Worm (Caenorhabditis elegans) whole organism, L3 larva: ENCODE results near the gene elf-1.
"Not testable (repeated sequence)": the region's sequence is repeated elsewhere in the genome, so short reads cannot be mapped to it uniquely, and the experiment has no call there.

Source experiments
- R02D3.7 ChIP-seq: fragments of 150-350 bp; optimal IDR thresholded peaks from 2 replicates; lab custom pipeline; 2014; ENCODE audit warnings: missing biosample characterization, missing genetic modification characterization
- ZK546.5 ChIP-seq: sonication (generic microtip); optimal IDR thresholded peaks from 2 replicates; lab custom pipeline; 2017; ENCODE audit warnings: missing biosample characterization, missing genetic modification characterization
- aly-2 ChIP-seq: fragments of 150-350 bp; optimal IDR thresholded peaks from 2 replicates; lab custom pipeline; 2014; ENCODE audit warnings: missing biosample characterization, missing genetic modification characterization
- ama-1 ChIP-seq: fragments of 150-350 bp; optimal IDR thresholded peaks from 2 replicates; lab custom pipeline; 2018
- ceh-16 ChIP-seq: sonication (generic microtip); optimal IDR thresholded peaks from 2 replicates; lab custom pipeline; 2017; ENCODE audit warnings: missing biosample characterization, missing genetic modification characterization
- ceh-28 ChIP-seq: fragments of 150-350 bp; optimal IDR thresholded peaks from 2 replicates; lab custom pipeline; 2014; ENCODE audit warnings: missing biosample characterization, missing genetic modification reagents, missing genetic modification characterization
- ceh-82 ChIP-seq: fragments of 150-350 bp; optimal IDR thresholded peaks from 2 replicates; lab custom pipeline; 2014; ENCODE audit warnings: missing biosample characterization, missing genetic modification characterization
- ceh-9 ChIP-seq: sonication (generic microtip); optimal IDR thresholded peaks from 2 replicates; lab custom pipeline; 2018; ENCODE audit warnings: missing biosample characterization, missing genetic modification characterization
- daf-12 ChIP-seq: fragments of 150-350 bp; optimal IDR thresholded peaks from 2 replicates; lab custom pipeline; 2014; ENCODE audit warnings: missing biosample characterization, missing genetic modification reagents, missing genetic modification characterization
- elt-1 ChIP-seq: fragments of 150-350 bp; optimal IDR thresholded peaks from 2 replicates; lab custom pipeline; 2014; ENCODE audit warnings: missing biosample characterization, missing genetic modification characterization
- elt-2 ChIP-seq: sonication (generic microtip); optimal IDR thresholded peaks from 2 replicates; lab custom pipeline; 2016; ENCODE audit warnings: missing genetic modification reagents, mild to moderate bottlenecking, missing genetic modification characterization, missing compliant biosample characterization
- elt-3 ChIP-seq, 3 experiments: fragments of 150-350 bp in 1 of 3; sonication (generic microtip) in 2 of 3; optimal IDR thresholded peaks; 2 replicates in 2 of 3; 4 replicates in 1 of 3; lab custom pipeline; 2014 to 2017; ENCODE audit warnings: missing biosample characterization in 3 of 3, missing genetic modification characterization in 3 of 3
- eor-1 ChIP-seq, 2 experiments: fragments of 150-350 bp; optimal IDR thresholded peaks; 2 replicates each; lab custom pipeline; 2014 to 2018; ENCODE audit warnings: missing biosample characterization in 2 of 2, missing genetic modification characterization in 2 of 2
- fkh-10 ChIP-seq: sonication (generic microtip); optimal IDR thresholded peaks from 2 replicates; lab custom pipeline; 2017; ENCODE audit warnings: missing biosample characterization, missing genetic modification reagents, missing genetic modification characterization
- fkh-2 ChIP-seq: fragments of 150-350 bp; optimal IDR thresholded peaks from 2 replicates; lab custom pipeline; 2014; ENCODE audit warnings: missing biosample characterization, missing genetic modification reagents, missing genetic modification characterization
- fos-1 ChIP-seq: fragments of 150-350 bp; optimal IDR thresholded peaks from 2 replicates; lab custom pipeline; 2014; ENCODE audit warnings: missing biosample characterization, missing genetic modification characterization
- hmg-11 ChIP-seq: sonication (generic microtip); optimal IDR thresholded peaks from 2 replicates; lab custom pipeline; 2016; ENCODE audit warnings: missing genetic modification characterization, missing compliant biosample characterization
- jun-1 ChIP-seq: fragments of 150-350 bp; optimal IDR thresholded peaks from 2 replicates; lab custom pipeline; 2014; ENCODE audit warnings: missing biosample characterization, missing genetic modification reagents, missing genetic modification characterization
- lin-15B ChIP-seq: fragments of 150-350 bp; optimal IDR thresholded peaks from 2 replicates; lab custom pipeline; 2014; ENCODE audit warnings: missing biosample characterization, missing genetic modification characterization
- lin-39 ChIP-seq: fragments of 150-350 bp; optimal IDR thresholded peaks from 2 replicates; lab custom pipeline; 2018; ENCODE audit warnings: missing biosample characterization, missing genetic modification reagents, missing genetic modification characterization
- lsy-12 ChIP-seq: sonication (generic microtip); optimal IDR thresholded peaks from 2 replicates; lab custom pipeline; 2016; ENCODE audit warnings: mild to moderate bottlenecking, missing genetic modification characterization, missing compliant biosample characterization
- mdl-1 ChIP-seq: fragments of 150-350 bp; optimal IDR thresholded peaks from 2 replicates; lab custom pipeline; 2014; ENCODE audit warnings: missing biosample characterization, missing genetic modification characterization
- nfya-1 ChIP-seq: sonication (generic microtip); optimal IDR thresholded peaks from 2 replicates; lab custom pipeline; 2017; ENCODE audit warnings: missing genetic modification characterization, mild to moderate bottlenecking, missing compliant biosample characterization, antibody characterized with exemption, moderate library complexity; ENCODE audit not compliant: insufficient read depth
- nhr-23 ChIP-seq: fragments of 150-350 bp; optimal IDR thresholded peaks from 2 replicates; lab custom pipeline; 2014; ENCODE audit warnings: missing biosample characterization, missing genetic modification reagents, missing genetic modification characterization
- nhr-237 ChIP-seq: fragments of 150-350 bp; optimal IDR thresholded peaks from 2 replicates; lab custom pipeline; 2014; ENCODE audit warnings: missing biosample characterization, missing genetic modification characterization
- nhr-25 ChIP-seq: sonication (generic microtip); optimal IDR thresholded peaks from 2 replicates; lab custom pipeline; 2017; ENCODE audit warnings: missing biosample characterization, missing genetic modification characterization
- nhr-28 ChIP-seq: fragments of 150-350 bp; optimal IDR thresholded peaks from 2 replicates; lab custom pipeline; 2014; ENCODE audit warnings: missing biosample characterization, missing genetic modification characterization
- nhr-67 ChIP-seq: fragments of 150-350 bp; optimal IDR thresholded peaks from 2 replicates; lab custom pipeline; 2014; ENCODE audit warnings: missing biosample characterization, missing genetic modification characterization
- nhr-76 ChIP-seq: fragments of 150-350 bp; sonication (generic microtip); optimal IDR thresholded peaks from 5 replicates; lab custom pipeline; 2014; ENCODE audit warnings: missing biosample characterization, missing genetic modification characterization
- nhr-77 ChIP-seq: fragments of 150-350 bp; optimal IDR thresholded peaks from 2 replicates; lab custom pipeline; 2014; ENCODE audit warnings: missing biosample characterization, missing genetic modification characterization
- pha-4 ChIP-seq: fragments of 150-350 bp; optimal IDR thresholded peaks from 2 replicates; lab custom pipeline; 2014; ENCODE audit warnings: missing biosample characterization, missing genetic modification reagents, missing genetic modification characterization
- pqm-1 ChIP-seq: fragments of 150-350 bp; optimal IDR thresholded peaks from 2 replicates; lab custom pipeline; 2017; ENCODE audit warnings: missing biosample characterization, missing genetic modification characterization, inconsistent platforms
- sea-2 ChIP-seq: fragments of 150-350 bp; sonication (generic microtip); optimal IDR thresholded peaks from 4 replicates; lab custom pipeline; 2014; ENCODE audit warnings: missing biosample characterization, missing genetic modification reagents, missing genetic modification characterization
- snpc-4 ChIP-seq: fragments of 150-350 bp; optimal IDR thresholded peaks from 2 replicates; lab custom pipeline; 2014; ENCODE audit warnings: missing biosample characterization, missing genetic modification characterization
- unc-62 ChIP-seq: fragments of 150-350 bp; sonication (generic microtip); optimal IDR thresholded peaks from 4 replicates; lab custom pipeline; 2014; ENCODE audit warnings: missing biosample characterization, missing genetic modification reagents, missing genetic modification characterization
- zag-1 ChIP-seq: fragments of 150-350 bp; optimal IDR thresholded peaks from 2 replicates; lab custom pipeline; 2014; ENCODE audit warnings: missing biosample characterization, missing genetic modification characterization
- ztf-11 ChIP-seq: fragments of 150-350 bp; optimal IDR thresholded peaks from 2 replicates; lab custom pipeline; 2014; ENCODE audit warnings: missing biosample characterization, missing genetic modification characterization
- ztf-4 ChIP-seq: fragments of 150-350 bp; optimal IDR thresholded peaks from 2 replicates; lab custom pipeline; 2014; ENCODE audit warnings: missing biosample characterization, missing genetic modification characterization

elf-1 gene

DNA sequence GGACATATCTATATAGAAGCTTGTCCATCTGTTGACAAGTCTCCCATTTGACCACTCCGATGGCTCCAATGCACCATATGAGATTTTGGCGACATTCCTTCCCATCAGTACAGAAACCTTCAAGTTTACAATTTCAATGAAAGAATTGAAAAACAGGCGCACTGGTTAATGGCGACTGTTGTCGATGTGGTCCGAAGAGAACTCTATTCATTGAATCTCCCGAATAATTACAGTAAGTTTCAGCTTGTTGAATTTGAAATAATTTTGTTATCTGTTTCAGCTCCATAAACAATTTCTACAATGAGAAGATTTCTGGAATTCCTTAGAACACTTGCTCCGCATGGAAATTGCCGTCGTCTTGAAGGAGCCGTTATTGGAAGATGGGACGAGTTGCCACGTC, at the start of gene elf-1:
elf-1 (plus strand) TSS at position 301 of the 400 bp plus-strand sequence.
- not testable (repeated sequence) for TF ChIP-seq nhr-28 (tag; lab: Kevin White, UChicago); eor-1 (tag; optimal IDR thresholded peaks at IDR 0.05; lab: Kevin White, UChicago); nhr-23 (tag; lab: Kevin White, UChicago)

DNA sequence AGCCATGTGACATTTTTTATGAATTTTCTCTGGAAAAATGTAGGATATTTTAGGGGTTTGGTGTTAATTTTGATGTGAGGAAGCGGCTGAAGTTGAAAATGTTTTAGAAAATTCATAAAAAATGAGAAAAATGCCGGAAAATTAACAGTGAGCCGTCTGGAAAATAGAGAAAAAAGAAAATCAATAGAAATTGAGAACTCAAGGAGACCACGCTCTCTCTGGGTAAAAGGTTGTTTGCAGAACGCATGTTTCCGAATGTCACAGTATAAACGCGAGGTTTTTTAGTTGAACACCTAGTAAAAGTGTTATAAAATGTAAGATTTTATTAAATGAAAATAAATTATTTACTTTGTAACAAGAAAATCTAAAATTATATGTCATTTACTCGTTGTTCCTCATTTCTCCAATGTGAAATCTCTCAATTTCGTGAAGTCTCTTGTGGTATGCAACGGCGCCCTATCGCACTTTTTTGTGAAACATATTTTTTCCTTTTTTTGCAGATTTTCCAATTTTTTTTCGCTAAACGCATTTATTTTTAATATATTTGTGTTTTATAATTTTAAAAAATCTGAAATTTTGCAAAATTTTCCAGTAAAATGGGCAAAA, 48.7 kb upstream of the elf-1 start, which contains the start of the genes tag-266 and tag-267:
tag-266 (minus strand) TSS at position 29 of the 606 bp plus-strand sequence.
tag-267 (plus strand) TSS at position 593 of the 606 bp plus-strand sequence.
- TF ChIP-seq ztf-4 (tag; lab: Kevin White, UChicago), result no peak
- peak; percentile 18 for TF ChIP-seq R02D3.7 (tag; lab: Kevin White, UChicago)
- TF ChIP-seq zag-1, result no peak
- peak; percentile 21 for TF ChIP-seq lsy-12
- TF ChIP-seq nhr-237 (tag; lab: Kevin White, UChicago), result no peak
- no peak for TF ChIP-seq ztf-11 (tag; lab: Kevin White, UChicago)
- TF ChIP-seq ama-1 (lab: Kevin White, UChicago), result no peak
- TF ChIP-seq nfya-1, result peak; percentile 59
- TF ChIP-seq unc-62 (GFP tag; lab: Kevin White, UChicago), result no peak
- TF ChIP-seq nhr-28 (tag; lab: Kevin White, UChicago), result no peak
- TF ChIP-seq fos-1 (tag; lab: Kevin White, UChicago), result no peak
- TF ChIP-seq jun-1, result peak; percentile 34
- TF ChIP-seq pqm-1, result peak; percentile 18
- no peak for TF ChIP-seq elt-1 (tag; lab: Kevin White, UChicago)
- peak; percentile 38 for TF ChIP-seq nhr-23 (tag; lab: Kevin White, UChicago)
- TF ChIP-seq eor-1 (tag; optimal IDR thresholded peaks at IDR 0.05; lab: Kevin White, UChicago), result peak in 1 of 2 experiments; percentile 20
- no peak for TF ChIP-seq nhr-76 (tag; lab: Kevin White, UChicago)
- TF ChIP-seq nhr-67 (tag; lab: Kevin White, UChicago), result no peak
- no peak for TF ChIP-seq mdl-1 (tag; lab: Kevin White, UChicago)
- peak; percentile 42 for TF ChIP-seq elt-2 (tag; lab: Kevin White, UChicago)
- TF ChIP-seq nhr-77 (tag; lab: Kevin White, UChicago), result no peak
- TF ChIP-seq ceh-16 (tag; lab: Kevin White, UChicago), result no peak
- TF ChIP-seq pha-4, result peak; percentile 89
- no peak for TF ChIP-seq ceh-82 (tag; lab: Kevin White, UChicago)
- TF ChIP-seq fkh-10, result peak; percentile 77
- peak; percentile 83 for TF ChIP-seq lin-15B
- TF ChIP-seq ceh-28 (tag; lab: Kevin White, UChicago), result peak; percentile 69

DNA sequence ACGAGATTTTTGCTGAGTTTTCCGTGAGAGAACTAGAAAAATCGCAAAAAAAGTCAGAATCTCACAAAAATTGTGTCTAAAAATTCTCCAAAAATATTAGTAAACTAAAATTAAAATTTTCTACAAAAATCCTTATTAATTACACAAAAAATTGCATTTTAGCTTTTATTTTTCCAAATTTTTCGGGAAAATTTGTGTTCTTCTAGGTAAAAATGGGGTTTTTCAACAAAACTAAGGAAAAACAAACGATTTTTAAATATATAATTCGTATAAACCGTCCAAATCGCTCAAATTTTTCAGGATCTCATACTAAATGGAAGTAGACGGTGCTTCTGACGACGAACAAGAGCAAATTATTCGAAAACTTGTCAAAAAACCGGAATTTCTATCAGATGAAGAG, 47.2 kb upstream of the elf-1 start, which contains the start of gene W06E11.1:
W06E11.1 (plus strand) TSS at position 301 of the 400 bp plus-strand sequence.
- no peak for TF ChIP-seq ceh-28 (tag; lab: Kevin White, UChicago)
- TF ChIP-seq ama-1 (lab: Kevin White, UChicago), result no peak
- no peak for TF ChIP-seq daf-12 (tag; lab: Kevin White, UChicago)
- TF ChIP-seq sea-2 (GFP tag; lab: Kevin White, UChicago), result no peak
- TF ChIP-seq, all 47 proteins: peak for 0

DNA sequence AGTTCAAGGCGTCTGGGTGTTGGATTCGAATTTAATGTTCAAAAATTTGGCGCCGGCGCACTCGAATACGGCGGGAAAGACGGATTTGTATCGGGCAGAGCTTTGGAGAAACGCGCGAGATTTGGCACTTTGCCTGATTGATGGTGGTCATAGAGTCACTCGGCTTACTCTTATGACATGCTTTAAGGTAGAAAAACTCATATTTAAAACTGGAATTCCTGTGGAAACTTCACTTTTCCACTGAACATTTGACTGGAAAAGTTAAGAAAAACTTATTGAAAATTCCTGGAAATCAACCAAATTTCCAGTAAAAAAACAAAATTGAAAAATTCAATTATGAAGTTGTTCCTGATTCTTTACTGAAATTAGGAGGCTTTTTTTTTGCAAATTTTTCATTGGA, 44.3 kb upstream of the elf-1 start:
- TF ChIP-seq hmg-11 (tag; lab: Kevin White, UChicago) (no peak), pqm-1 (no peak), nhr-28 (tag; lab: Kevin White, UChicago) (no peak), ceh-9 (no peak), eor-1 (tag; optimal IDR thresholded peaks at IDR 0.05; lab: Kevin White, UChicago) (no peak), fkh-2 (tag; lab: Kevin White, UChicago) (no peak), fos-1 (tag; lab: Kevin White, UChicago) (no peak), nhr-76 (tag; lab: Kevin White, UChicago) (no peak), nhr-25 (tag; lab: Kevin White, UChicago) (no peak), ama-1 (lab: Kevin White, UChicago) (no peak), elt-3 (tag; optimal IDR thresholded peaks at IDR 0.05; lab: Kevin White, UChicago) (no peak), zag-1 (no peak), aly-2 (tag; lab: Kevin White, UChicago) (no peak), elt-1 (tag; lab: Kevin White, UChicago) (no peak), mdl-1 (tag; lab: Kevin White, UChicago) (no peak), ZK546.5 (tag; lab: Kevin White, UChicago) (no peak), lin-39 (tag; lab: Kevin White, UChicago) (no peak), nhr-23 (tag; lab: Kevin White, UChicago) (no peak), unc-62 (GFP tag; lab: Kevin White, UChicago) (no peak), snpc-4 (tag; lab: Kevin White, UChicago) (no peak)
